Fruit fly (Drosophila melanogaster) whole organism, embryonic: ENCODE results near the gene BtbVII.

Source experiments
- Antp ChIP-seq: fragments of 200-800 bp; sonication (Bioruptor generic); optimal IDR thresholded peaks from 3 replicates; lab custom pipeline; 2016; ENCODE audit warnings: missing biosample characterization, missing genetic modification characterization
- B-H2 ChIP-seq: fragments of 200-800 bp; sonication (Bioruptor generic); optimal IDR thresholded peaks from 2 replicates; lab custom pipeline; 2018; ENCODE audit warnings: missing biosample characterization, mild to moderate bottlenecking, missing genetic modification characterization
- CG11247 ChIP-seq: fragments of 200-800 bp; sonication (Bioruptor generic); IDR thresholded peaks from 2 replicates; pipeline ENCODE4 v1.3.6; 2022; ENCODE audit warnings: missing biosample characterization, missing genetic modification characterization
- CG13894 ChIP-seq: fragments of 200-800 bp; sonication (Bioruptor generic); optimal IDR thresholded peaks from 3 replicates; lab custom pipeline; 2018; ENCODE audit warnings: missing biosample characterization, mild to moderate bottlenecking, missing genetic modification characterization, moderate library complexity
- CG15073 ChIP-seq: fragments of 200-800 bp; sonication (Bioruptor generic); optimal IDR thresholded peaks from 2 replicates; lab custom pipeline; 2016; ENCODE audit warnings: missing biosample characterization, missing genetic modification characterization
- CG1602 ChIP-seq: fragments of 200-800 bp; sonication (Bioruptor generic); optimal IDR thresholded peaks from 3 replicates; lab custom pipeline; 2016; ENCODE audit warnings: missing biosample characterization, missing genetic modification characterization
- CG1647 ChIP-seq: fragments of 200-800 bp; sonication (Bioruptor generic); optimal IDR thresholded peaks from 3 replicates; lab custom pipeline; 2016; ENCODE audit warnings: missing biosample characterization, missing genetic modification characterization
- CG16815 ChIP-seq: fragments of 200-800 bp; sonication (Bioruptor generic); optimal IDR thresholded peaks from 3 replicates; lab custom pipeline; 2017; ENCODE audit warnings: missing biosample characterization, mild to moderate bottlenecking, missing genetic modification characterization
- CG18262 ChIP-seq: fragments of 200-800 bp; optimal IDR thresholded peaks from 3 replicates; lab custom pipeline; 2019; ENCODE audit warnings: missing biosample characterization, mild to moderate bottlenecking, missing genetic modification characterization, moderate library complexity
- CG2199 ChIP-seq: fragments of 200-800 bp; sonication (Bioruptor generic); IDR thresholded peaks from 3 replicates; pipeline ENCODE4 v1.3.6; 2022; ENCODE audit warnings: missing biosample characterization, missing genetic modification characterization
- CG32767 ChIP-seq: fragments of 200-800 bp; sonication (Bioruptor generic); IDR thresholded peaks from 2 replicates; pipeline ENCODE4 v1.3.6; 2022; ENCODE audit warnings: missing biosample characterization, missing genetic modification characterization
- CG4282 ChIP-seq: fragments of 200-800 bp; sonication (Bioruptor generic); optimal IDR thresholded peaks from 2 replicates; lab custom pipeline; 2016; ENCODE audit warnings: missing biosample characterization, missing genetic modification characterization
- CG43689 ChIP-seq: fragments of 200-800 bp; sonication (Bioruptor generic); IDR thresholded peaks from 2 replicates; pipeline ENCODE4 v1.3.6; 2022; ENCODE audit warnings: missing biosample characterization, missing genetic modification characterization
- CG4617 ChIP-seq: fragments of 200-800 bp; sonication (Bioruptor generic); optimal IDR thresholded peaks from 3 replicates; lab custom pipeline; 2016; ENCODE audit warnings: missing biosample characterization, missing genetic modification characterization, borderline replicate concordance
- CG4820 ChIP-seq: fragments of 200-800 bp; sonication (Bioruptor generic); optimal IDR thresholded peaks from 3 replicates; lab custom pipeline; 2016; ENCODE audit warnings: missing biosample characterization, missing genetic modification characterization
- CG4854 ChIP-seq: fragments of 200-800 bp; sonication (Bioruptor generic); optimal IDR thresholded peaks from 2 replicates; lab custom pipeline; 2016; ENCODE audit warnings: missing biosample characterization, missing genetic modification characterization, inconsistent platforms
- CG6254 ChIP-seq: fragments of 200-800 bp; sonication (Bioruptor generic); optimal IDR thresholded peaks from 3 replicates; lab custom pipeline; 2017; ENCODE audit warnings: mild to moderate bottlenecking, missing biosample characterization, missing genetic modification reagents, missing genetic modification characterization
- CG6689 ChIP-seq: fragments of 200-800 bp; sonication (Bioruptor generic); IDR thresholded peaks from 2 replicates; pipeline ENCODE4 v1.3.6; 2022; ENCODE audit warnings: missing biosample characterization, missing genetic modification characterization
- CG7839 ChIP-seq: fragments of 200-800 bp; sonication (Bioruptor generic); optimal IDR thresholded peaks from 3 replicates; lab custom pipeline; 2018; ENCODE audit warnings: missing biosample characterization, mild to moderate bottlenecking, missing genetic modification characterization, moderate library complexity
- Chrac-16 ChIP-seq: fragments of 200-800 bp; sonication (Bioruptor generic); optimal IDR thresholded peaks from 3 replicates; lab custom pipeline; 2016; ENCODE audit warnings: missing biosample characterization, missing genetic modification characterization
- Drgx ChIP-seq: fragments of 200-800 bp; sonication (Bioruptor generic); IDR thresholded peaks from 2 replicates; pipeline ENCODE4 v1.3.6; 2022; ENCODE audit warnings: missing biosample characterization, missing genetic modification characterization
- H2.0 ChIP-seq: fragments of 200-800 bp; sonication (Bioruptor generic); IDR thresholded peaks from 2 replicates; pipeline ENCODE4 v1.3.6; 2022; ENCODE audit warnings: missing biosample characterization, missing genetic modification characterization
- Hmx ChIP-seq: fragments of 200-800 bp; sonication (Bioruptor generic); optimal IDR thresholded peaks from 2 replicates; lab custom pipeline; 2016; ENCODE audit warnings: missing biosample characterization, missing genetic modification characterization
- Opbp ChIP-seq: fragments of 200-800 bp; sonication (Bioruptor generic); IDR thresholded peaks from 3 replicates; pipeline ENCODE4 v1.3.6; 2022; ENCODE audit warnings: missing biosample characterization, missing genetic modification characterization; ENCODE audit not compliant: partially characterized antibody
- Rx ChIP-seq: fragments of 200-800 bp; sonication (Bioruptor generic); IDR thresholded peaks from 2 replicates; pipeline ENCODE4 v1.3.6; 2022; ENCODE audit warnings: missing biosample characterization, missing genetic modification characterization
- Sry-β ChIP-seq: fragments of 200-800 bp; sonication (Bioruptor generic); optimal IDR thresholded peaks from 2 replicates; lab custom pipeline; 2018; ENCODE audit warnings: missing biosample characterization, mild to moderate bottlenecking, missing genetic modification characterization, moderate library complexity
- Tbp ChIP-seq: fragments of >200 bp; optimal IDR thresholded peaks from 2 replicates; lab custom pipeline; 2018; ENCODE audit warnings: missing biosample characterization, missing genetic modification characterization
- Vsx1 ChIP-seq: fragments of 200-800 bp; sonication (Bioruptor generic); optimal IDR thresholded peaks from 2 replicates; lab custom pipeline; 2017; ENCODE audit warnings: missing biosample characterization, mild to moderate bottlenecking, missing genetic modification characterization, missing genetic modification reagents
- ac ChIP-seq: fragments of 200-800 bp; sonication (Bioruptor generic); optimal IDR thresholded peaks from 3 replicates; lab custom pipeline; 2017; ENCODE audit warnings: missing biosample characterization, mild to moderate bottlenecking, missing genetic modification characterization
- bowl ChIP-seq: fragments of 200-800 bp; sonication (Bioruptor generic); IDR thresholded peaks from 2 replicates; pipeline ENCODE4 v1.3.6; 2022; ENCODE audit warnings: missing biosample characterization, missing genetic modification characterization
- br ChIP-seq: fragments of >200 bp; optimal IDR thresholded peaks from 2 replicates; lab custom pipeline; 2017
- chinmo ChIP-seq: fragments of 200-800 bp; sonication (Bioruptor generic); IDR thresholded peaks from 4 replicates; pipeline ENCODE4 v1.3.6; 2022; ENCODE audit warnings: missing biosample characterization, missing genetic modification characterization; ENCODE audit not compliant: partially characterized antibody
- fd96Cb ChIP-seq: fragments of 200-800 bp; sonication (Bioruptor generic); optimal IDR thresholded peaks from 2 replicates; lab custom pipeline; 2018; ENCODE audit warnings: missing biosample characterization, mild to moderate bottlenecking, missing genetic modification characterization, moderate library complexity
- ftz-f1 ChIP-seq: fragments of 200-800 bp; sonication (Bioruptor generic); optimal IDR thresholded peaks from 2 replicates; lab custom pipeline; 2016; ENCODE audit warnings: missing biosample characterization, missing genetic modification characterization
- grau ChIP-seq: fragments of 200-800 bp; optimal IDR thresholded peaks from 3 replicates; lab custom pipeline; 2019; ENCODE audit warnings: missing biosample characterization, mild to moderate bottlenecking, missing genetic modification characterization, moderate library complexity
- inv ChIP-seq: fragments of 200-800 bp; sonication (Bioruptor generic); IDR thresholded peaks from 2 replicates; pipeline ENCODE4 v1.3.6; 2022; ENCODE audit warnings: missing biosample characterization, missing genetic modification characterization; ENCODE audit not compliant: partially characterized antibody
- luna ChIP-seq: fragments of 200-800 bp; sonication (Bioruptor generic); optimal IDR thresholded peaks from 2 replicates; lab custom pipeline; 2016; ENCODE audit warnings: missing biosample characterization, missing genetic modification characterization
- nau ChIP-seq: fragments of 200-800 bp; sonication (Bioruptor generic); optimal IDR thresholded peaks from 3 replicates; lab custom pipeline; 2017; ENCODE audit warnings: missing biosample characterization, mild to moderate bottlenecking, missing genetic modification characterization, missing genetic modification reagents
- onecut ChIP-seq: fragments of 200-800 bp; sonication (Bioruptor generic); IDR thresholded peaks from 2 replicates; pipeline ENCODE4 v1.3.6; 2022; ENCODE audit warnings: missing biosample characterization, missing genetic modification characterization
- org-1 ChIP-seq: fragments of 200-800 bp; sonication (Bioruptor generic); optimal IDR thresholded peaks from 2 replicates; lab custom pipeline; 2017; ENCODE audit warnings: missing biosample characterization, missing genetic modification characterization
- pzg ChIP-seq: fragments of 200-800 bp; sonication (Bioruptor generic); optimal IDR thresholded peaks from 3 replicates; lab custom pipeline; 2018; ENCODE audit warnings: missing biosample characterization, mild to moderate bottlenecking, missing genetic modification characterization, moderate library complexity
- sc ChIP-seq, 3 experiments: fragments of >200 bp in 2 of 3; fragments of 200-800 bp in 1 of 3; sonication (Bioruptor generic) in 1 of 3; optimal IDR thresholded peaks; 2 replicates in 2 of 3; 3 replicates in 1 of 3; lab custom pipeline; 2017; ENCODE audit warnings: mild to moderate bottlenecking in 1 of 3, missing biosample characterization in 1 of 3, missing genetic modification characterization in 1 of 3, missing genetic modification reagents in 1 of 3
- seq ChIP-seq: fragments of 200-800 bp; sonication (Bioruptor generic); IDR thresholded peaks from 2 replicates; pipeline ENCODE4 v1.3.6; 2022; ENCODE audit warnings: missing biosample characterization, missing genetic modification characterization
- slou ChIP-seq: fragments of 200-800 bp; sonication (Bioruptor generic); optimal IDR thresholded peaks from 3 replicates; lab custom pipeline; 2016; ENCODE audit warnings: missing biosample characterization, missing genetic modification characterization
- stwl ChIP-seq: fragments of 200-800 bp; sonication (Bioruptor generic); optimal IDR thresholded peaks from 3 replicates; lab custom pipeline; 2018; ENCODE audit warnings: missing biosample characterization, mild to moderate bottlenecking, missing genetic modification characterization, moderate library complexity
- tll ChIP-seq, 2 experiments: fragments of 200-800 bp in 1 of 2; fragments of >200 bp in 1 of 2; sonication (Bioruptor generic) in 1 of 2; optimal IDR thresholded peaks; 2 replicates each; lab custom pipeline; 2017 to 2019; ENCODE audit warnings: missing biosample characterization in 2 of 2, missing genetic modification characterization in 2 of 2, mild to moderate bottlenecking in 1 of 2, moderate library complexity in 1 of 2
- trem ChIP-seq: fragments of 200-800 bp; optimal IDR thresholded peaks from 3 replicates; lab custom pipeline; 2019; ENCODE audit warnings: missing biosample characterization, mild to moderate bottlenecking, missing genetic modification characterization, moderate library complexity
- ttk ChIP-seq: fragments of 200-800 bp; sonication (Bioruptor generic); IDR thresholded peaks from 2 replicates; pipeline ENCODE4 v2.1.2; 2022; ENCODE audit warnings: missing biosample characterization, missing genetic modification characterization
- vfl ChIP-seq: fragments of 200-800 bp; sonication (Bioruptor generic); optimal IDR thresholded peaks from 2 replicates; lab custom pipeline; 2016; ENCODE audit warnings: missing biosample characterization, missing genetic modification characterization

BtbVII gene

dm6 chr3L:3159309-3160194, 11.1 kb downstream of the BtbVII start, which contains the start of the genes ND-30 and CG15812 (continued):
- no peak for TF ChIP-seq CG43689 (GFP tag; lab: Robert Waterston, UW)
- no peak for TF ChIP-seq CG15073 (GFP tag; lab: Kevin White, UChicago)
- TF ChIP-seq org-1 (GFP tag; lab: Kevin White, UChicago) = no peak
- no peak for TF ChIP-seq br (lab: Kevin White, UChicago)
- TF ChIP-seq sc (optimal IDR thresholded peaks at IDR 0.05; lab: Kevin White, UChicago) = no peak
- no peak for TF ChIP-seq sc (GFP tag; optimal IDR thresholded peaks at IDR 0.05; lab: Kevin White, UChicago)
- TF ChIP-seq CG4282 (GFP tag; lab: Kevin White, UChicago) = no peak
- no peak for TF ChIP-seq CG7839 (tag; lab: Kevin White, UChicago)
- TF ChIP-seq CG6254 (GFP tag; lab: Kevin White, UChicago) = no peak
- peak; percentile 47 for TF ChIP-seq CG4617 (GFP tag; lab: Kevin White, UChicago)
- TF ChIP-seq tll (GFP tag; optimal IDR thresholded peaks at IDR 0.05; lab: Kevin White, UChicago) = no peak
- TF ChIP-seq pzg (GFP tag; lab: Kevin White, UChicago) = peak; percentile 35
- TF ChIP-seq seq (GFP tag; lab: Robert Waterston, UW) = 0 out of 2 replicates have a peak, but pooled peaks have one; percentile 23
- no peak for TF ChIP-seq onecut (GFP tag; lab: Robert Waterston, UW)
- TF ChIP-seq stwl (tag; lab: Kevin White, UChicago) = peak; percentile 46
- TF ChIP-seq CG13894 (tag; lab: Kevin White, UChicago) = no peak
- 0 out of 2 replicates have a peak, but pooled peaks have one; percentile 5 for TF ChIP-seq CG6689
- peak; percentile 19 for TF ChIP-seq Chrac-16 (GFP tag; lab: Kevin White, UChicago)
- TF ChIP-seq Hmx (GFP tag; lab: Kevin White, UChicago) = no peak
- no peak for TF ChIP-seq CG2199 (GFP tag; lab: Robert Waterston, UW)
- TF ChIP-seq nau (GFP tag; lab: Kevin White, UChicago) = no peak
- no peak for TF ChIP-seq slou (GFP tag; lab: Kevin White, UChicago)
- TF ChIP-seq Tbp = no peak
- no peak for TF ChIP-seq ftz-f1 (GFP tag; lab: Kevin White, UChicago)
- TF ChIP-seq Drgx = no peak
- no peak for TF ChIP-seq CG4820 (GFP tag; lab: Kevin White, UChicago)
- TF ChIP-seq Vsx1 (GFP tag; lab: Kevin White, UChicago) = no peak
- TF ChIP-seq Antp (GFP tag; lab: Kevin White, UChicago) = no peak
- TF ChIP-seq B-H2 (GFP tag; lab: Kevin White, UChicago) = no peak
- peak; percentile 45 for TF ChIP-seq CG1602 (GFP tag; lab: Kevin White, UChicago)
- no peak for TF ChIP-seq ac (GFP tag; lab: Kevin White, UChicago)
- TF ChIP-seq inv (GFP tag; lab: Robert Waterston, UW) = no peak
- TF ChIP-seq bowl (GFP tag; lab: Robert Waterston, UW) = no peak
- no peak for TF ChIP-seq H2.0 (GFP tag; lab: Robert Waterston, UW)
- no peak for TF ChIP-seq grau
- no peak for TF ChIP-seq ttk (GFP tag; lab: Robert Waterston, UW)
- 0 out of 4 replicates have a peak, but pooled peaks have one; percentile 29 for TF ChIP-seq chinmo (GFP tag; lab: Robert Waterston, UW)
- TF ChIP-seq CG18262 (tag; lab: Kevin White, UChicago) = no peak
- TF ChIP-seq Opbp (GFP tag; lab: Robert Waterston, UW) = no peak; the same call in 2 of the 3 replicates
- no peak for TF ChIP-seq vfl
- no peak for TF ChIP-seq CG11247 (GFP tag; lab: Robert Waterston, UW)
- no peak for TF ChIP-seq luna (GFP tag; lab: Kevin White, UChicago)
- no peak for TF ChIP-seq CG16815
- TF ChIP-seq Rx (GFP tag; lab: Robert Waterston, UW) = no peak
- no peak for TF ChIP-seq CG32767 (GFP tag; lab: Robert Waterston, UW)
- TF ChIP-seq trem (tag; lab: Kevin White, UChicago) = peak; percentile 35
- no peak for TF ChIP-seq Sry-β (GFP tag; lab: Kevin White, UChicago)
- TF ChIP-seq fd96Cb (tag; lab: Kevin White, UChicago) = no peak
- TF ChIP-seq CG1647 (GFP tag; lab: Kevin White, UChicago) = no peak
- TF ChIP-seq CG4854 (GFP tag; lab: Kevin White, UChicago) = no peak
